Worm (Caenorhabditis elegans): ENCODE data around the gene Y25C1A.6.

- TF ChIP-seq nhr-77 (tag; optimal IDR thresholded peaks at IDR 0.05): no peak
- no peak for TF ChIP-seq ceh-82 (tag; optimal IDR thresholded peaks at IDR 0.05)
- TF ChIP-seq nhr-23 (tag; optimal IDR thresholded peaks at IDR 0.05): no peak
- TF ChIP-seq peb-1 (tag; optimal IDR thresholded peaks at IDR 0.05): no peak
- TF ChIP-seq ZK546.5 (tag; optimal IDR thresholded peaks at IDR 0.05): no peak
- no peak for TF ChIP-seq nhr-12 (tag; optimal IDR thresholded peaks at IDR 0.05)
- TF ChIP-seq zag-1 (tag; optimal IDR thresholded peaks at IDR 0.05): no peak
Measured at ce11 chrII:3048989-3049388, 11.9 kb upstream of the Y25C1A.6 start.

Data from whole organism, L2 larva.